Worm (Caenorhabditis elegans) whole organism, L4 larva: Measurements from ENCODE around the gene C38C6.3.

Source experiments
- D1046.2 ChIP-seq: fragments of 200-800 bp; sonication (Bioruptor generic); IDR thresholded peaks from 2 replicates; pipeline ENCODE4 v1.3.6; 2022; ENCODE audit warnings: missing genetic modification characterization, missing compliant biosample characterization
- T26A8.4 ChIP-seq: fragments of 200-800 bp; sonication (Bioruptor generic); IDR thresholded peaks from 2 replicates; pipeline ENCODE4 v1.3.6; 2022; ENCODE audit warnings: missing genetic modification characterization, missing compliant biosample characterization
- aha-1 ChIP-seq: fragments of 150-350 bp; peaks from one replicate; lab custom pipeline; 2014; ENCODE audit warnings: missing biosample characterization, missing genetic modification characterization
- ceh-44 ChIP-seq: fragments of 200-800 bp; sonication (Bioruptor generic); IDR thresholded peaks from 2 replicates; pipeline ENCODE4 v1.3.6; 2022; ENCODE audit warnings: missing genetic modification reagents, missing genetic modification characterization, missing compliant biosample characterization
- ces-1 ChIP-seq: fragments of 150-350 bp; sonication (generic microtip); optimal IDR thresholded peaks from 4 replicates; lab custom pipeline; 2014; ENCODE audit warnings: missing biosample characterization, missing genetic modification reagents, missing genetic modification characterization
- cey-2 ChIP-seq: sonication (generic microtip); optimal IDR thresholded peaks from 3 replicates; lab custom pipeline; 2017; ENCODE audit warnings: missing genetic modification characterization, mild to moderate bottlenecking, missing compliant biosample characterization, antibody characterized with exemption, borderline replicate concordance; ENCODE audit not compliant: insufficient read depth
- daf-16 ChIP-seq, 3 experiments: sonication (generic microtip); optimal IDR thresholded peaks; 2 replicates each; lab custom pipeline; 2016 to 2017; ENCODE audit warnings: missing genetic modification characterization in 3 of 3, missing genetic modification reagents in 3 of 3, mild to moderate bottlenecking in 2 of 3, missing compliant biosample characterization in 2 of 3, missing biosample characterization in 1 of 3, moderate library complexity in 1 of 3
- daf-19 ChIP-seq: fragments of 200-800 bp; sonication (Bioruptor generic); conservative IDR thresholded peaks from 2 replicates; pipeline ENCODE4 v1.3.6; 2022; ENCODE audit warnings: missing genetic modification characterization, missing compliant biosample characterization
- dmd-6 ChIP-seq: fragments of 200-800 bp; sonication (Bioruptor generic); IDR thresholded peaks from 2 replicates; pipeline ENCODE4 v1.3.6; 2022; ENCODE audit warnings: missing genetic modification reagents, missing genetic modification characterization, missing compliant biosample characterization
- dmd-8 ChIP-seq: fragments of 200-800 bp; sonication (Bioruptor generic); IDR thresholded peaks from 2 replicates; pipeline ENCODE4 v1.3.6; 2022; ENCODE audit warnings: missing genetic modification characterization, missing compliant biosample characterization
- dpl-1 ChIP-seq: fragments of 150-350 bp; optimal IDR thresholded peaks from 2 replicates; lab custom pipeline; 2014; ENCODE audit warnings: missing biosample characterization, missing genetic modification reagents, missing genetic modification characterization
- duxl-1 ChIP-seq: sonication (generic microtip); optimal IDR thresholded peaks from 2 replicates; lab custom pipeline; 2016; ENCODE audit warnings: mild to moderate bottlenecking, missing genetic modification characterization, moderate library complexity, missing compliant biosample characterization; ENCODE audit not compliant: poor library complexity
- dve-1 ChIP-seq: sonication (generic microtip); optimal IDR thresholded peaks from 2 replicates; lab custom pipeline; 2017; ENCODE audit warnings: antibody characterized with exemption, mild to moderate bottlenecking, missing genetic modification characterization, missing compliant biosample characterization; ENCODE audit not compliant: insufficient read depth
- hif-1 ChIP-seq, 2 experiments: sonication (generic microtip); optimal IDR thresholded peaks; 2 replicates each; lab custom pipeline; 2016 to 2017; ENCODE audit warnings: missing compliant biosample characterization in 2 of 2, missing genetic modification characterization in 2 of 2, missing genetic modification reagents in 2 of 2, missing genotype in 2 of 2, mild to moderate bottlenecking in 1 of 2
- hlh-11 ChIP-seq: fragments of 200-800 bp; sonication (Bioruptor generic); optimal IDR thresholded peaks from 2 replicates; lab custom pipeline; 2018; ENCODE audit warnings: mild to moderate bottlenecking, missing genetic modification characterization, missing compliant biosample characterization
- hlh-30 ChIP-seq: sonication (generic microtip); optimal IDR thresholded peaks from 2 replicates; lab custom pipeline; 2017; ENCODE audit warnings: antibody characterized with exemption, mild to moderate bottlenecking, missing genetic modification characterization, missing compliant biosample characterization; ENCODE audit not compliant: insufficient read depth
- hmg-1.1 ChIP-seq: fragments of 200-800 bp; sonication (Bioruptor generic); IDR thresholded peaks from 2 replicates; pipeline ENCODE4 v1.3.6; 2022; ENCODE audit warnings: missing genetic modification reagents, missing genetic modification characterization, missing compliant biosample characterization
- lim-7 ChIP-seq: fragments of 200-800 bp; sonication (Bioruptor generic); IDR thresholded peaks from 2 replicates; pipeline ENCODE4 v1.3.6; 2022; ENCODE audit warnings: missing genetic modification characterization, missing compliant biosample characterization
- lin-1 ChIP-seq: fragments of 200-800 bp; sonication (Bioruptor generic); IDR thresholded peaks from 2 replicates; pipeline ENCODE4 v1.3.6; 2022; ENCODE audit warnings: missing genetic modification reagents, missing genetic modification characterization, missing compliant biosample characterization
- lin-13 ChIP-seq: fragments of 150-350 bp; optimal IDR thresholded peaks from 2 replicates; lab custom pipeline; 2014; ENCODE audit warnings: missing biosample characterization, missing genetic modification reagents, missing genetic modification characterization
- lin-15B ChIP-seq: fragments of 150-350 bp; sonication (generic microtip); optimal IDR thresholded peaks from 3 replicates; lab custom pipeline; 2014; ENCODE audit warnings: missing biosample characterization, missing genetic modification characterization
- lin-29 ChIP-seq: fragments of 200-800 bp; sonication (Bioruptor generic); IDR thresholded peaks from 2 replicates; pipeline ENCODE4 v1.3.6; 2022; ENCODE audit warnings: missing genetic modification reagents, missing genetic modification characterization, missing compliant biosample characterization
- lsy-2 ChIP-seq, 2 experiments: fragments of 150-350 bp in 1 of 2; sonication (generic microtip) in 1 of 2; optimal IDR thresholded peaks; 2 replicates each; lab custom pipeline; 2014 to 2017; ENCODE audit warnings: missing biosample characterization in 2 of 2, missing genetic modification characterization in 2 of 2
- mdl-1 ChIP-seq, 2 experiments: fragments of 150-350 bp in 1 of 2; sonication (generic microtip) in 1 of 2; optimal IDR thresholded peaks; 2 replicates each; lab custom pipeline; 2014 to 2017; ENCODE audit warnings: missing biosample characterization in 2 of 2, missing genetic modification characterization in 2 of 2
- mdt-29 ChIP-seq: fragments of 200-800 bp; sonication (Bioruptor generic); IDR thresholded peaks from 2 replicates; pipeline ENCODE4 v1.3.6; 2022; ENCODE audit warnings: missing genetic modification reagents, missing genetic modification characterization, missing compliant biosample characterization
- mes-2 ChIP-seq: sonication (generic microtip); optimal IDR thresholded peaks from 2 replicates; lab custom pipeline; 2016; ENCODE audit warnings: missing genotype, mild to moderate bottlenecking, missing genetic modification characterization, missing compliant biosample characterization; ENCODE audit not compliant: poor library complexity, severe bottlenecking
- mxl-2 ChIP-seq: fragments of 200-800 bp; sonication (Bioruptor generic); conservative IDR thresholded peaks from 2 replicates; pipeline ENCODE4 v1.3.6; 2022; ENCODE audit warnings: missing genetic modification reagents, missing genetic modification characterization, missing compliant biosample characterization
- mxl-3 ChIP-seq: fragments of 200-800 bp; sonication (Bioruptor generic); optimal IDR thresholded peaks from 2 replicates; lab custom pipeline; 2018; ENCODE audit warnings: mild to moderate bottlenecking, missing genetic modification characterization, missing compliant biosample characterization
- nhr-10 ChIP-seq: fragments of 150-350 bp; optimal IDR thresholded peaks from 2 replicates; lab custom pipeline; 2014; ENCODE audit warnings: missing biosample characterization, missing genetic modification characterization
- nhr-102 ChIP-seq: sonication (generic microtip); optimal IDR thresholded peaks from 2 replicates; lab custom pipeline; 2016; ENCODE audit warnings: mild to moderate bottlenecking, missing genetic modification characterization, moderate library complexity, missing compliant biosample characterization
- nhr-11 ChIP-seq: fragments of 150-350 bp; optimal IDR thresholded peaks from 2 replicates; lab custom pipeline; 2014; ENCODE audit warnings: missing biosample characterization, missing genetic modification characterization
- nhr-28 ChIP-seq: fragments of 150-350 bp; optimal IDR thresholded peaks from 2 replicates; lab custom pipeline; 2014; ENCODE audit warnings: missing biosample characterization, missing genetic modification characterization
- nhr-42 ChIP-seq: fragments of 200-800 bp; sonication (Bioruptor generic); IDR thresholded peaks from 2 replicates; pipeline ENCODE4 v1.3.6; 2022; ENCODE audit warnings: missing genetic modification characterization, missing compliant biosample characterization
- nhr-48 ChIP-seq: sonication (generic microtip); optimal IDR thresholded peaks from 2 replicates; lab custom pipeline; 2016; ENCODE audit warnings: mild to moderate bottlenecking, missing genetic modification characterization, missing compliant biosample characterization
- nhr-6 ChIP-seq: fragments of 150-350 bp; optimal IDR thresholded peaks from 2 replicates; lab custom pipeline; 2014; ENCODE audit warnings: missing biosample characterization, missing genetic modification characterization
- nhr-77 ChIP-seq: fragments of 150-350 bp; optimal IDR thresholded peaks from 2 replicates; lab custom pipeline; 2014; ENCODE audit warnings: missing biosample characterization, missing genetic modification characterization
- pha-4 ChIP-seq, 2 experiments: fragments of 150-350 bp in 1 of 2; fragments of 200-800 bp in 1 of 2; sonication (Bioruptor generic) in 1 of 2; IDR thresholded peaks in 1 of 2; optimal IDR thresholded peaks in 1 of 2; 2 replicates each; pipeline versions ENCODE4 v1.3.6 to Lab custom; 2014 to 2022; ENCODE audit warnings: missing genetic modification characterization in 2 of 2, missing genetic modification reagents in 2 of 2, missing biosample characterization in 1 of 2, missing compliant biosample characterization in 1 of 2
- php-3 ChIP-seq: fragments of 200-800 bp; sonication (Bioruptor generic); IDR thresholded peaks from 2 replicates; pipeline ENCODE4 v1.3.6; 2022; ENCODE audit warnings: missing genetic modification reagents, missing genetic modification characterization, missing compliant biosample characterization
- pqm-1 ChIP-seq: sonication (generic microtip); optimal IDR thresholded peaks from 2 replicates; lab custom pipeline; 2017; ENCODE audit warnings: missing biosample characterization, missing genetic modification characterization
- saeg-2 ChIP-seq: fragments of 200-800 bp; sonication (Bioruptor generic); IDR thresholded peaks from 2 replicates; pipeline ENCODE4 v1.3.6; 2022; ENCODE audit warnings: missing genetic modification reagents, missing genetic modification characterization, missing compliant biosample characterization
- snpc-1.2 ChIP-seq: fragments of 200-800 bp; sonication (Bioruptor generic); IDR thresholded peaks from 2 replicates; pipeline ENCODE4 v1.3.6; 2022; ENCODE audit warnings: missing genetic modification reagents, missing genetic modification characterization, missing compliant biosample characterization
- tra-1 ChIP-seq: fragments of 200-800 bp; sonication (Bioruptor generic); IDR thresholded peaks from 2 replicates; pipeline ENCODE4 v1.3.6; 2022; ENCODE audit warnings: missing genetic modification reagents, missing genetic modification characterization, missing compliant biosample characterization
- unc-62 ChIP-seq, 3 experiments: fragments of 150-350 bp in 1 of 3; sonication (generic microtip); optimal IDR thresholded peaks in 2 of 3; peaks in 1 of 3; 1 replicate in 1 of 3; 2 replicates in 2 of 3; lab custom pipeline; 2014 to 2017; ENCODE audit warnings: missing biosample characterization in 3 of 3, missing genetic modification characterization in 3 of 3, missing genetic modification reagents in 3 of 3, missing genotype in 1 of 3

Gene C38C6.3

ce11 chrII:14597788-14598187 is 35.1 kb upstream of the C38C6.3 start:
- TF ChIP-seq aha-1 (tag; lab: Kevin White, UChicago) (peak; percentile 45), daf-16 (GFP tag; optimal IDR thresholded peaks at IDR 0.05; lab: Kevin White, UChicago) (no peak), daf-16 (tag; optimal IDR thresholded peaks at IDR 0.05; lab: Kevin White, UChicago) (peak; percentile 48), dmd-8 (GFP tag; lab: Robert Waterston, UW) (no peak), nhr-28 (tag; lab: Kevin White, UChicago) (peak; percentile 3)
- TF ChIP-seq, all 104 proteins: peak for 3

- peak; percentile 92 for TF ChIP-seq nhr-11 (tag; lab: Kevin White, UChicago)
- peak; percentile 91 for TF ChIP-seq hlh-11 (tag; lab: Kevin White, UChicago)
- peak; percentile 67 for TF ChIP-seq nhr-10 (tag; lab: Kevin White, UChicago)
- TF ChIP-seq nhr-48: peak; percentile 68
- TF ChIP-seq nhr-6 (tag; lab: Kevin White, UChicago): peak; percentile 41
- no peak for TF ChIP-seq dmd-8 (GFP tag; lab: Robert Waterston, UW)
- peak in 1 of 2 experiments; percentile 75 for TF ChIP-seq mdl-1 (tag; optimal IDR thresholded peaks at IDR 0.05; lab: Kevin White, UChicago)
- peak; percentile 13 to 74 for TF ChIP-seq daf-16 (GFP tag; optimal IDR thresholded peaks at IDR 0.05; lab: Kevin White, UChicago)
- peak; percentile 90 for TF ChIP-seq daf-16 (tag; optimal IDR thresholded peaks at IDR 0.05; lab: Kevin White, UChicago)
- TF ChIP-seq ces-1 (GFP tag; lab: Kevin White, UChicago): no peak
- no peak for TF ChIP-seq lin-15B (tag; lab: Kevin White, UChicago)
- no peak for TF ChIP-seq ceh-44 (GFP tag; lab: Robert Waterston, UW)
- TF ChIP-seq pqm-1 (tag; lab: Kevin White, UChicago): peak; percentile 45
- peak; percentile 61; the same call in 1 of the 2 replicates for TF ChIP-seq T26A8.4
- TF ChIP-seq dpl-1: peak; percentile 21
- TF ChIP-seq lin-29 (GFP tag; lab: Robert Waterston, UW): no peak
- TF ChIP-seq nhr-42: peak; percentile 73
- peak in 1 of 2 experiments; percentile 86 for TF ChIP-seq lsy-2 (tag; optimal IDR thresholded peaks at IDR 0.05; lab: Kevin White, UChicago)
- TF ChIP-seq daf-19 (GFP tag; lab: Robert Waterston, UW): no peak
- TF ChIP-seq lin-1 (GFP tag; lab: Robert Waterston, UW): peak; percentile 58; the same call in 1 of the 2 replicates
- peak; percentile 37 for TF ChIP-seq lin-13
- peak; percentile 59 for TF ChIP-seq hmg-1.1 (GFP tag; lab: Robert Waterston, UW)
- no peak for TF ChIP-seq mxl-3 (GFP tag; lab: Kevin White, UChicago)
- peak; percentile 48 for TF ChIP-seq nhr-102 (tag; lab: Kevin White, UChicago)
- peak; percentile 51 for TF ChIP-seq php-3 (GFP tag; lab: Robert Waterston, UW)
- TF ChIP-seq duxl-1: no peak
- TF ChIP-seq mxl-2 (GFP tag; lab: Robert Waterston, UW): peak; percentile 62; the same call in 1 of the 2 replicates
- peak; percentile 23; the same call in 1 of the 2 replicates for TF ChIP-seq pha-4 (GFP tag; IDR thresholded peaks at IDR 0.05; lab: Robert Waterston, UW)
- no peak for TF ChIP-seq pha-4 (tag; optimal IDR thresholded peaks at IDR 0.05; lab: Kevin White, UChicago)
- peak; percentile 95 for TF ChIP-seq nhr-77 (tag; lab: Kevin White, UChicago)
- TF ChIP-seq D1046.2: no peak
- 0 out of 2 replicates have a peak, but pooled peaks have one; percentile 29 for TF ChIP-seq tra-1 (GFP tag; lab: Robert Waterston, UW)
- peak; percentile 36 to 76 for TF ChIP-seq hif-1 (tag; optimal IDR thresholded peaks at IDR 0.05; lab: Kevin White, UChicago)
- TF ChIP-seq mdt-29 (GFP tag; lab: Robert Waterston, UW): peak; percentile 92
- peak; percentile 81 for TF ChIP-seq nhr-28 (tag; lab: Kevin White, UChicago)
- TF ChIP-seq unc-62 (GFP tag; optimal IDR thresholded peaks at IDR 0.05 in 1 of 2; lab: Kevin White, UChicago): peak in 1 of 2 experiments; percentile 59
- no peak for TF ChIP-seq unc-62 (tag; optimal IDR thresholded peaks at IDR 0.05; lab: Kevin White, UChicago)
- TF ChIP-seq mes-2 (tag; lab: Kevin White, UChicago): peak; percentile 56
- TF ChIP-seq cey-2 (tag; lab: Kevin White, UChicago): no peak
- TF ChIP-seq saeg-2: no peak
- peak; percentile 95 for TF ChIP-seq aha-1 (tag; lab: Kevin White, UChicago)
- no peak for TF ChIP-seq lim-7 (GFP tag; lab: Robert Waterston, UW)
- peak; percentile 97 for TF ChIP-seq hlh-30
- peak; percentile 77 for TF ChIP-seq dmd-6 (GFP tag; lab: Robert Waterston, UW)
- TF ChIP-seq snpc-1.2 (GFP tag; lab: Robert Waterston, UW): no peak
- peak; percentile 99 for TF ChIP-seq dve-1 (tag; lab: Kevin White, UChicago)
Observed at ce11 chrII:14598367-14598766, 34.6 kb upstream of the C38C6.3 start.
